Worm (Caenorhabditis elegans) whole organism, young adult: ENCODE data around the gene ttr-5.
A peak's percentile ranks its signal among the peaks of the same experiment; 100 is the strongest.

Experiments
- B0019.2 ChIP-seq: fragments of 200-800 bp; sonication (Bioruptor generic); conservative IDR thresholded peaks from 2 replicates; pipeline ENCODE4 v1.3.6; 2022; ENCODE audit warnings: missing genetic modification reagents, missing genetic modification characterization, missing compliant biosample characterization
- F22D6.2 ChIP-seq: sonication (generic microtip); optimal IDR thresholded peaks from 2 replicates; lab custom pipeline; 2016; ENCODE audit warnings: mild to moderate bottlenecking, missing genetic modification characterization, missing compliant biosample characterization
- F33H1.4 ChIP-seq: fragments of 200-800 bp; sonication (Bioruptor generic); IDR thresholded peaks from 2 replicates; pipeline ENCODE4 v1.3.6; 2022; ENCODE audit warnings: missing genetic modification reagents, missing genetic modification characterization, missing compliant biosample characterization
- F37B4.10 ChIP-seq: fragments of 200-800 bp; sonication (Bioruptor generic); IDR thresholded peaks from 2 replicates; pipeline ENCODE4 v1.3.6; 2022; ENCODE audit warnings: missing genetic modification characterization, missing compliant biosample characterization
- F55B11.4 ChIP-seq: sonication (generic microtip); optimal IDR thresholded peaks from 2 replicates; lab custom pipeline; 2016; ENCODE audit warnings: missing compliant biosample characterization, missing genetic modification characterization, borderline replicate concordance; ENCODE audit not compliant: insufficient read depth
- T26A5.8 ChIP-seq: sonication (generic microtip); optimal IDR thresholded peaks from 2 replicates; lab custom pipeline; 2016; ENCODE audit warnings: missing genetic modification characterization, missing compliant biosample characterization
- Y53F4B.3 ChIP-seq: fragments of 200-800 bp; sonication (Bioruptor generic); IDR thresholded peaks from 2 replicates; pipeline ENCODE4 v1.3.6; 2022; ENCODE audit warnings: missing genetic modification reagents, missing genetic modification characterization, missing compliant biosample characterization
- Y56A3A.18 ChIP-seq: fragments of 200-800 bp; sonication (Bioruptor generic); IDR thresholded peaks from 2 replicates; pipeline ENCODE4 v1.3.6; 2022; ENCODE audit warnings: missing genetic modification reagents, missing genetic modification characterization, missing compliant biosample characterization
- Y95B8A.8 ChIP-seq: fragments of 200-800 bp; sonication (Bioruptor generic); IDR thresholded peaks from 2 replicates; pipeline ENCODE4 v1.3.6; 2022; ENCODE audit warnings: missing genetic modification reagents, missing genetic modification characterization, missing compliant biosample characterization
- ama-1 ChIP-seq, 3 experiments: fragments of 150-350 bp in 1 of 3; sonication (generic microtip) in 2 of 3; optimal IDR thresholded peaks; 2 replicates each; lab custom pipeline; 2014 to 2018; ENCODE audit warnings: missing biosample characterization in 2 of 3, missing genetic modification characterization in 2 of 3, missing genetic modification reagents in 2 of 3
- attf-6 ChIP-seq: fragments of 200-800 bp; sonication (Bioruptor generic); IDR thresholded peaks from 2 replicates; pipeline ENCODE4 v1.3.6; 2022; ENCODE audit warnings: missing genetic modification reagents, missing genetic modification characterization, missing compliant biosample characterization
- bed-1 ChIP-seq: fragments of 200-800 bp; sonication (Bioruptor generic); IDR thresholded peaks from 2 replicates; pipeline ENCODE4 v1.3.6; 2022; ENCODE audit warnings: missing genetic modification reagents, missing genetic modification characterization, missing compliant biosample characterization
- ccch-3 ChIP-seq: fragments of 200-800 bp; sonication (Bioruptor generic); optimal IDR thresholded peaks from 2 replicates; lab custom pipeline; 2018; ENCODE audit warnings: mild to moderate bottlenecking, missing genetic modification characterization, missing compliant biosample characterization
- ceh-27 ChIP-seq: fragments of 200-800 bp; sonication (Bioruptor generic); optimal IDR thresholded peaks from 2 replicates; lab custom pipeline; 2018; ENCODE audit warnings: mild to moderate bottlenecking, missing genetic modification characterization, moderate library complexity, missing compliant biosample characterization
- ceh-40 ChIP-seq: fragments of 200-800 bp; sonication (Bioruptor generic); IDR thresholded peaks from 2 replicates; pipeline ENCODE4 v1.3.6; 2022; ENCODE audit warnings: missing genetic modification characterization, missing compliant biosample characterization
- ceh-79 ChIP-seq: sonication (generic microtip); optimal IDR thresholded peaks from 2 replicates; lab custom pipeline; 2017; ENCODE audit warnings: mild to moderate bottlenecking, missing genetic modification characterization, missing compliant biosample characterization
- ekl-4 ChIP-seq: fragments of 200-800 bp; sonication (Bioruptor generic); IDR thresholded peaks from 2 replicates; pipeline ENCODE4 v1.3.6; 2022; ENCODE audit warnings: missing genetic modification reagents, missing genetic modification characterization, missing compliant biosample characterization
- hlh-26 ChIP-seq: fragments of 200-800 bp; sonication (Bioruptor generic); conservative IDR thresholded peaks from 2 replicates; pipeline ENCODE4 v1.3.6; 2022; ENCODE audit warnings: missing genetic modification reagents, missing genetic modification characterization, missing compliant biosample characterization
- hmg-1.2 ChIP-seq: fragments of 200-800 bp; sonication (Bioruptor generic); IDR thresholded peaks from 2 replicates; pipeline ENCODE4 v1.3.6; 2022; ENCODE audit warnings: missing genetic modification reagents, missing genetic modification characterization, missing compliant biosample characterization
- lin-54 ChIP-seq: fragments of 200-800 bp; sonication (Bioruptor generic); optimal IDR thresholded peaks from 2 replicates; lab custom pipeline; 2018; ENCODE audit warnings: mild to moderate bottlenecking, missing genetic modification characterization, missing compliant biosample characterization
- madf-3 ChIP-seq: fragments of 200-800 bp; sonication (Bioruptor generic); IDR thresholded peaks from 2 replicates; pipeline ENCODE4 v1.3.6; 2022; ENCODE audit warnings: missing genetic modification reagents, missing genetic modification characterization, missing compliant biosample characterization
- madf-8 ChIP-seq: fragments of 200-800 bp; sonication (Bioruptor generic); conservative IDR thresholded peaks from 2 replicates; pipeline ENCODE4 v1.3.6; 2022; ENCODE audit warnings: missing genetic modification reagents, missing genetic modification characterization, missing compliant biosample characterization
- mcd-1 ChIP-seq: fragments of 200-800 bp; sonication (Bioruptor generic); IDR thresholded peaks from 2 replicates; pipeline ENCODE4 v1.3.6; 2022; ENCODE audit warnings: missing genetic modification reagents, missing genetic modification characterization, missing compliant biosample characterization
- mes-4 ChIP-seq: sonication (generic microtip); optimal IDR thresholded peaks from 2 replicates; lab custom pipeline; 2016; ENCODE audit warnings: missing genotype, missing genetic modification characterization, missing compliant biosample characterization
- mxl-1 ChIP-seq: sonication (generic microtip); optimal IDR thresholded peaks from 2 replicates; lab custom pipeline; 2016; ENCODE audit warnings: missing genetic modification characterization, missing compliant biosample characterization
- nhr-179 ChIP-seq: sonication (generic microtip); optimal IDR thresholded peaks from 2 replicates; lab custom pipeline; 2016; ENCODE audit warnings: mild to moderate bottlenecking, missing genetic modification characterization, missing compliant biosample characterization
- pbrm-1 ChIP-seq: fragments of 200-800 bp; sonication (Bioruptor generic); IDR thresholded peaks from 2 replicates; pipeline ENCODE4 v1.3.6; 2022; ENCODE audit warnings: missing genetic modification reagents, missing genetic modification characterization, missing compliant biosample characterization
- sdz-38 ChIP-seq: sonication (generic microtip); optimal IDR thresholded peaks from 2 replicates; lab custom pipeline; 2016; ENCODE audit warnings: missing genotype, missing genetic modification characterization, missing compliant biosample characterization
- snpc-1.3 ChIP-seq: sonication (generic microtip); optimal IDR thresholded peaks from 2 replicates; lab custom pipeline; 2017; ENCODE audit warnings: missing genetic modification characterization, mild to moderate bottlenecking, missing compliant biosample characterization, antibody characterized with exemption, moderate library complexity, missing genotype, missing genetic modification reagents; ENCODE audit not compliant: insufficient read depth
- snpc-4 ChIP-seq, 5 experiments: fragments of 150-350 bp in 1 of 5; sonication (generic microtip) in 4 of 5; optimal IDR thresholded peaks; 2 replicates each; lab custom pipeline; 2014 to 2018; ENCODE audit warnings: missing genetic modification characterization in 5 of 5, missing biosample characterization in 3 of 5, antibody characterized with exemption in 2 of 5, mild to moderate bottlenecking in 2 of 5, missing compliant biosample characterization in 2 of 5, missing genotype in 2 of 5, moderate library complexity in 2 of 5, missing genetic modification reagents in 1 of 5
- tbp1 ChIP-seq: fragments of 200-800 bp; sonication (Bioruptor generic); optimal IDR thresholded peaks from 2 replicates; lab custom pipeline; 2018; ENCODE audit warnings: mild to moderate bottlenecking, missing genetic modification characterization, missing compliant biosample characterization
- tbx-9 ChIP-seq: sonication (generic microtip); optimal IDR thresholded peaks from 2 replicates; lab custom pipeline; 2016; ENCODE audit warnings: borderline replicate concordance, missing genetic modification characterization, inconsistent platforms, missing compliant biosample characterization
- zfh-2 ChIP-seq: fragments of 200-800 bp; sonication (Bioruptor generic); conservative IDR thresholded peaks from 2 replicates; pipeline ENCODE4 v1.3.6; 2022; ENCODE audit warnings: missing genetic modification reagents, missing genetic modification characterization, missing compliant biosample characterization

Gene ttr-5

DNA sequence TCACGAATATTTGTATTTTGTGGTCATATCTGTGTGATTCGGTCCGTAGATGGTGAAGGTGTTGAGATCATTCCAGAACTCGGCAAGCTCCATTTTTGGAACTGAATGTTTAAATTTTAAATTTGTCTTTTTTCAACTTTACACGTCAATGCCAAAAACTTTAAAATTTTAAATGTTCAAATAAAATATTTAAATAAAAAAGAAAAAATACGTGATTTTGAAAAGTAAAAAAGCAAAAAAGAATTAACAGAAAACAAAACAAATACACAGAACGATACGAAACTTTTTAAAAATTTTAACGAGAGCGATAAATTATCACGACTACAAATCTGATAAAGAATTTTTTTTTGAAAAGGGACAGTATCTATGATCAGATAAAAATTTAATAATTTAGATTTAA, 4.1 kb downstream of the ttr-5 start, which contains the start of gene elo-4:
TSS of gene elo-4 (minus strand) at position 101 of the 400 bp plus-strand sequence.
- TF ChIP-seq T26A5.8 (tag; lab: Kevin White, UChicago), result no peak
- TF ChIP-seq Y95B8A.8 (GFP tag; lab: Robert Waterston, UW), result no peak
- no peak for TF ChIP-seq pbrm-1 (GFP tag; lab: Robert Waterston, UW)
- TF ChIP-seq nhr-179, result no peak
- TF ChIP-seq hlh-26 (GFP tag; lab: Robert Waterston, UW), result no peak
- no peak for TF ChIP-seq hmg-1.2 (GFP tag; lab: Robert Waterston, UW)
- no peak for TF ChIP-seq snpc-4 (GFP tag; optimal IDR thresholded peaks at IDR 0.05; lab: Kevin White, UChicago)
- no peak for TF ChIP-seq snpc-4 (tag; optimal IDR thresholded peaks at IDR 0.05; lab: Kevin White, UChicago)
- no peak for TF ChIP-seq ceh-40 (GFP tag; lab: Robert Waterston, UW)
- TF ChIP-seq bed-1 (GFP tag; lab: Robert Waterston, UW), result no peak
- no peak for TF ChIP-seq F33H1.4 (GFP tag; lab: Robert Waterston, UW)
- TF ChIP-seq sdz-38 (tag; lab: Kevin White, UChicago), result no peak
- TF ChIP-seq, all 124 proteins: peak for 0

DNA sequence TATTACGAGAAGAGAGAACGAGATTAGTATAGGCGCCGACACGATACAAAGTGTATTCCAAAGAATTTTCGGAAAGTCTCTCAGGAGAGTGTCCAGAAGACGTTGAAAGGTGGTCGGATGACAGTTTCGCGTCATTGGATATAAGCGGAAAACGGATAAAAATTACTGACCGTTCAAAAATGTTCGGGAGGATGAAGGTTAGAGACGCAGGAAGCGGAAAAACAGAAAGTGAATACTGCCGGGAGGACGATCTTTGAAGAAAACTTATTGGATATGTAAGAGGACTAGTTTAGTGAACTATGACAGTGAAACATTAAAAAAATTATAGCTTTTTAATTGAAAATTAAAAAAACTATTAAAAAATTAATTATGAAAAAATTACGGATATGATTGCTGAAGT, 5.0 kb downstream of the ttr-5 start:
- no peak for TF ChIP-seq attf-6 (GFP tag; lab: Robert Waterston, UW)
- no peak for TF ChIP-seq F55B11.4 (tag; lab: Kevin White, UChicago)
- TF ChIP-seq tbx-9 (tag; lab: Kevin White, UChicago), result no peak

DNA sequence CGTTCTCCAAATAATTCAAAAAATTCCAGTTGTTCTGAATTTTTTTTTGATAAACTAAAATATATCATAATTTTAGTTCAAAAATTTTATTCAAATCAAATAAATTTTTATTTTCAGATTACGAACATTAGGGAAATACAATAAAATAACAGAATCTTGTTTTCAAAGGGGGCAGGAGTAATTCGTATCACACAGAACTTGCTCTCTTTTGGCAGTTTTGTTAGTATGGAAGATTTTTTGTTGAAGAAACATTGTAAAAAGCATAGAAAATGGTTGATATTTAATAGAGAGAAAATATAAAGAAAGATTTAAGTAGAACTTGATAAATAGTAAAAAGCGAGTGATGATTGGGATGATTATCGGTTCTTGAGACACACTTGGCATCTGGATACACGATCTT, 6.7 kb downstream of the ttr-5 start:
- no peak for TF ChIP-seq ama-1 (optimal IDR thresholded peaks at IDR 0.05; lab: Kevin White, UChicago)
- no peak for TF ChIP-seq ama-1 (GFP tag; optimal IDR thresholded peaks at IDR 0.05; lab: Kevin White, UChicago)
- no peak for TF ChIP-seq lin-54 (GFP tag; lab: Kevin White, UChicago)
- TF ChIP-seq F37B4.10 (GFP tag; lab: Robert Waterston, UW), result no peak
- TF ChIP-seq mxl-1 (tag; lab: Kevin White, UChicago), result no peak
- TF ChIP-seq tbp1 (GFP tag; lab: Kevin White, UChicago), result no peak
- TF ChIP-seq B0019.2 (GFP tag; lab: Robert Waterston, UW), result no peak
- TF ChIP-seq Y56A3A.18, result no peak
- TF ChIP-seq madf-8 (GFP tag; lab: Robert Waterston, UW), result no peak
- no peak for TF ChIP-seq tbx-9 (tag; lab: Kevin White, UChicago)
- TF ChIP-seq F22D6.2 (tag; lab: Kevin White, UChicago), result no peak
- TF ChIP-seq sdz-38 (tag; lab: Kevin White, UChicago), result no peak
- TF ChIP-seq mcd-1 (GFP tag; lab: Robert Waterston, UW), result no peak
- TF ChIP-seq ceh-27 (GFP tag; lab: Kevin White, UChicago), result no peak
- TF ChIP-seq T26A5.8 (tag; lab: Kevin White, UChicago), result no peak

DNA sequence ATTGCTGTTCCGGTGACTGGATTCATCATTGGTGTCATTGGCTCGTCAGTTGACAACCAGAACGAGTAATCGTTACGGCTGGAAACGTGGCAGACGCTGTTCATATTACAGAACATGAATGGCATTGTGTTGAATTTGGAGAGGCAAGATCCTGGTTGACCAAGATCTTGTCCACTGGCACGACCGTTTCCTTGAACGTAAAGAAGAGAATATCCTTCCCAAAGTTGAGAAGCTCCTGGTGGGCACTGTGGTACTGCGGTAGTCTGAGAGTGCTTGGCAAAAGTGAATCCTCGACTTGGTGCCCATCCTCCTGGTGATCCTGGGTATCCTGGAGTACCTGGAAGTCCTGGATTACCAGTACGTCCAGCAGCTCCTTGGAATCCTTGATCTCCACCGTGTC, 7.9 kb downstream of the ttr-5 start:
- TF ChIP-seq ccch-3 (no peak), mes-4 (no peak), snpc-1.3 (tag; lab: Kevin White, UChicago) (no peak), ceh-79 (tag; lab: Kevin White, UChicago) (no peak), ekl-4 (GFP tag; lab: Robert Waterston, UW) (no peak)

DNA sequence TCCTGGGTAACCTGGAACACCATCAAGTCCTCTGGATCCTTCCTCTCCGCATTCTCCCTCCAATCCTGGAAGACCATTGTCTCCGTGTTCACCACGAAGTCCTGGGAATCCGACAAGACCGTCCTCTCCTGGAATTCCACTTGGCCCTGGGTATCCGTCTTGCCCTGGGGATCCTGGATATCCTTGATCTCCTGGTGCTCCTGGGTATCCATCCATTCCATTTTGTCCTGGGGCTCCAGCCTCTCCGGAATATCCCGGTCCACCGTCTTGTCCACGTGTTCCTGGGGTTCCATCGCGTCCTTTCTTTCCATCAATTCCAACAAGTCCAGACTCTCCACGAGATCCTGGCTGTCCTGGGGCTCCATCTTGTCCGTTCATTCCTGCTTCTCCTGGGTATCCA, 9.9 kb downstream of the ttr-5 start:
- no peak for TF ChIP-seq ccch-3
- TF ChIP-seq madf-3 (GFP tag; lab: Robert Waterston, UW), result no peak
- peak; percentile 29; the same call in 1 of the 2 replicates for TF ChIP-seq zfh-2 (GFP tag; lab: Robert Waterston, UW)
- TF ChIP-seq Y53F4B.3 (GFP tag; lab: Robert Waterston, UW), result no peak
